Worm (Caenorhabditis elegans) whole organism, L3 larva: ENCODE measurements around the gene R105.5.

Experiments
- ZK546.5 ChIP-seq: sonication (generic microtip); optimal IDR thresholded peaks from 2 replicates; lab custom pipeline; 2017; ENCODE audit warnings: missing biosample characterization, missing genetic modification characterization
- elt-3 ChIP-seq, 3 experiments: fragments of 150-350 bp in 1 of 3; sonication (generic microtip) in 2 of 3; optimal IDR thresholded peaks; 2 replicates in 2 of 3; 4 replicates in 1 of 3; lab custom pipeline; 2014 to 2017; ENCODE audit warnings: missing biosample characterization in 3 of 3, missing genetic modification characterization in 3 of 3
- hmg-11 ChIP-seq: sonication (generic microtip); optimal IDR thresholded peaks from 2 replicates; lab custom pipeline; 2016; ENCODE audit warnings: missing genetic modification characterization, missing compliant biosample characterization
- nhr-76 ChIP-seq: fragments of 150-350 bp; sonication (generic microtip); optimal IDR thresholded peaks from 5 replicates; lab custom pipeline; 2014; ENCODE audit warnings: missing biosample characterization, missing genetic modification characterization

ce11 chrIV:4659277-4659676, 23.2 kb downstream of the R105.5 start, which contains the start of gene mrps-21:
- TF ChIP-seq elt-3 (tag; optimal IDR thresholded peaks at IDR 0.05; lab: Kevin White, UChicago) (no peak), nhr-76 (tag; lab: Kevin White, UChicago) (no peak), hmg-11 (tag; lab: Kevin White, UChicago) (no peak), ZK546.5 (tag; lab: Kevin White, UChicago) (no peak)
